Fruit fly (Drosophila melanogaster): Measurements from ENCODE around the gene CG5510.

The CG5510 gene

DNA sequence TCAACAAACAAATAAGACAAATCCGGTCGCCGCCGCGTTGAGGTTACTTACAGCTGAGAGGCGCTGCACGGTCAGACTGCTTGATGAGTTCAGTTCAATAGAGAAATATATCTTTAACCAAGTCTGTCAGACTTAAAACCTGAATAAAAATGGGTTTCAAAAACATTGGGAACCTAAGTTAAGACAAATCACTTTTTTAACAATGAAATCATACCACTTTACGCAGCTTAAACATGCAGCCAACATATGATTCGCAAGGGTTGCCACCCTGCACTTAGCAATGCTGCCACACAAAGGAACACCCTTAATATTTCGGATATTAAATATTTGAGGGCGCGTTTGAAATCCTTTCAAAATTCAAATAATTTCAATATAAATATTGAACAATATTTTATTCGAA lies 19.3 kb upstream of the CG5510 start, which contains the start of gene CG5515:
TSS of gene CG5515 (minus strand) at position 278 of the 400 bp plus-strand sequence.
- TF ChIP-seq CG33017 (tag; optimal IDR thresholded peaks at IDR 0.05) = peak; percentile 57
- TF ChIP-seq CG11617 (GFP tag; optimal IDR thresholded peaks at IDR 0.05) = peak; percentile 89
- peak; percentile 70 for TF ChIP-seq Hr96 (GFP tag; optimal IDR thresholded peaks at IDR 0.05)
- TF ChIP-seq Crg-1 (GFP tag; optimal IDR thresholded peaks at IDR 0.05) = peak; percentile 68
- TF ChIP-seq pad (GFP tag; optimal IDR thresholded peaks at IDR 0.05) = peak; percentile 41
- TF ChIP-seq cic (GFP tag; optimal IDR thresholded peaks at IDR 0.05) = peak; percentile 18
- TF ChIP-seq bab1 (GFP tag; optimal IDR thresholded peaks at IDR 0.05) = peak; percentile 96
- TF ChIP-seq CG14711 (tag; optimal IDR thresholded peaks at IDR 0.05) = peak; percentile 65
- TF ChIP-seq ovo (GFP tag; optimal IDR thresholded peaks at IDR 0.05) = peak; percentile 45
- TF ChIP-seq CG1620 (GFP tag; optimal IDR thresholded peaks at IDR 0.05) = peak; percentile 85
- peak; percentile 65 for TF ChIP-seq CG7045 (GFP tag; optimal IDR thresholded peaks at IDR 0.05)
- TF ChIP-seq cnc (optimal IDR thresholded peaks at IDR 0.05) = no peak
- TF ChIP-seq CG7101 (tag; optimal IDR thresholded peaks at IDR 0.05) = peak; percentile 65
- peak; percentile 85 for TF ChIP-seq toe (GFP tag; optimal IDR thresholded peaks at IDR 0.05)
- TF ChIP-seq kay (GFP tag; ENCODE audit: borderline replicate concordance) = no peak
- peak; percentile 70 for TF ChIP-seq Mnt (GFP tag; optimal IDR thresholded peaks at IDR 0.05)
- peak; percentile 87 for TF ChIP-seq CG5204 (GFP tag; optimal IDR thresholded peaks at IDR 0.05)
- TF ChIP-seq Clk (GFP tag; optimal IDR thresholded peaks at IDR 0.05) = no peak
- TF ChIP-seq tj (GFP tag; optimal IDR thresholded peaks at IDR 0.05) = peak; percentile 76
- peak; percentile 23 for TF ChIP-seq CG12768 (GFP tag; optimal IDR thresholded peaks at IDR 0.05)

DNA sequence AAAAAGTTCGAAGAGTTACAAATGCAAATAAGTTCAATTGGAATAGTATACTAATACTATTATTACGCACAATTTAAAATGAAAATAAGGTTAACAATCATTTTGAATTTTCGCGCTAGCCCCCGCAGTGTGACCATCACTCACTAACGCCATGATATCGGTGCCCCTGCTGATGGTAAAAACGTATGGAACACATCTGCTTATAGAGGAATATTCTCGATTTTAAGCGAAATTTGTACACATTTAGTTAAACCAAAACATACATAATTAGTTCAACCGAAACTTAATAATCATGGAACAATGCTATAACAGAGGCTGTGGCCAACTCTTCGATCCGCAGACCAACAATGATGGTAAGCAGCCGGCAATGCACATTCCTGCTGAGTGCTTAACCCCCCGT lies 16.8 kb upstream of the CG5510 start, which contains the start of gene mora:
TSS of gene mora (plus strand) at position 172 of the 400 bp plus-strand sequence.
- TF ChIP-seq CG11617 (GFP tag; optimal IDR thresholded peaks at IDR 0.05) (no peak), Hr96 (GFP tag; optimal IDR thresholded peaks at IDR 0.05) (no peak), cnc (optimal IDR thresholded peaks at IDR 0.05) (no peak), Mnt (GFP tag; optimal IDR thresholded peaks at IDR 0.05) (no peak), CG7101 (tag; optimal IDR thresholded peaks at IDR 0.05) (no peak), tj (GFP tag; optimal IDR thresholded peaks at IDR 0.05) (no peak), CG7045 (GFP tag; optimal IDR thresholded peaks at IDR 0.05) (no peak), Clk (GFP tag; optimal IDR thresholded peaks at IDR 0.05) (no peak), Crg-1 (GFP tag; optimal IDR thresholded peaks at IDR 0.05) (no peak), cic (GFP tag; optimal IDR thresholded peaks at IDR 0.05) (no peak), toe (GFP tag; optimal IDR thresholded peaks at IDR 0.05) (no peak), pad (GFP tag; optimal IDR thresholded peaks at IDR 0.05) (no peak), CG5204 (GFP tag; optimal IDR thresholded peaks at IDR 0.05) (no peak), ovo (GFP tag; optimal IDR thresholded peaks at IDR 0.05) (no peak), CG12768 (GFP tag; optimal IDR thresholded peaks at IDR 0.05) (no peak), CG1620 (GFP tag; optimal IDR thresholded peaks at IDR 0.05) (no peak), CG33017 (tag; optimal IDR thresholded peaks at IDR 0.05) (no peak), CG14711 (tag; optimal IDR thresholded peaks at IDR 0.05) (no peak), bab1 (GFP tag; optimal IDR thresholded peaks at IDR 0.05) (no peak)

DNA sequence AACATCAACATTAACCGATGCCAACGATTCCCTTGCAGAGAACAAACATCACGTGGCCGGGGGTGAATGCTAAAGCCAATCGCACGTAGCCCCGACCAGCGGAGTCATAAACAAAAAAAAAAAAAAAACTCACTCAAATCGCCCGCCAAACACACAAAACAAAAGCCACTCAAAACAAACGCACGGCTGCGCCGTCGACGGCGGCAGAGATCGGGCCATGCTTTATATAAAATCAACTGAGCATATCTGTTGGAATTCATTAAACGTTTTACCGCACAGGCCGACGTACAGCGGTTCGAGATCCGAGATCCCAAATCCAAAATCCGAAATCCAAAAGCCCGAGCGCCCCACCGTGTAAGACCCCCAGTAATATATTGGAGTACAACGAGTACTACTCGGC lies 3.0 kb upstream of the CG5510 start, which contains the start of gene CG13606:
TSS of gene CG13606 (plus strand) at position 250 of the 400 bp plus-strand sequence.
- TF ChIP-seq bab1 (GFP tag; optimal IDR thresholded peaks at IDR 0.05) (no peak), Hr96 (GFP tag; optimal IDR thresholded peaks at IDR 0.05) (no peak), kay (GFP tag; ENCODE audit: borderline replicate concordance) (no peak), CG11617 (GFP tag; optimal IDR thresholded peaks at IDR 0.05) (no peak), CG14711 (tag; optimal IDR thresholded peaks at IDR 0.05) (no peak), CG7045 (GFP tag; optimal IDR thresholded peaks at IDR 0.05) (no peak), CG7101 (tag; optimal IDR thresholded peaks at IDR 0.05) (no peak), toe (GFP tag; optimal IDR thresholded peaks at IDR 0.05) (no peak), Clk (GFP tag; optimal IDR thresholded peaks at IDR 0.05) (no peak), Mnt (GFP tag; optimal IDR thresholded peaks at IDR 0.05) (no peak), ovo (GFP tag; optimal IDR thresholded peaks at IDR 0.05) (no peak), pad (GFP tag; optimal IDR thresholded peaks at IDR 0.05) (no peak), tj (GFP tag; optimal IDR thresholded peaks at IDR 0.05) (no peak)

- peak; percentile 37 for TF ChIP-seq ovo (GFP tag; optimal IDR thresholded peaks at IDR 0.05)
- TF ChIP-seq bab1 (GFP tag; optimal IDR thresholded peaks at IDR 0.05) = peak; percentile 50
- peak; percentile 91 for TF ChIP-seq CG14711 (tag; optimal IDR thresholded peaks at IDR 0.05)
- TF ChIP-seq CG11617 (GFP tag; optimal IDR thresholded peaks at IDR 0.05) = peak; percentile 81
- TF ChIP-seq CG33017 (tag; optimal IDR thresholded peaks at IDR 0.05) = peak; percentile 20
- TF ChIP-seq CG5204 (GFP tag; optimal IDR thresholded peaks at IDR 0.05) = no peak
- peak; percentile 46 for TF ChIP-seq CG12768 (GFP tag; optimal IDR thresholded peaks at IDR 0.05)
- no peak for TF ChIP-seq Clk (GFP tag; optimal IDR thresholded peaks at IDR 0.05)
- TF ChIP-seq cic (GFP tag; optimal IDR thresholded peaks at IDR 0.05) = peak; percentile 12
- TF ChIP-seq cnc (optimal IDR thresholded peaks at IDR 0.05) = no peak
- TF ChIP-seq CG7101 (tag; optimal IDR thresholded peaks at IDR 0.05) = peak; percentile 66
- peak; percentile 26 for TF ChIP-seq CG1620 (GFP tag; optimal IDR thresholded peaks at IDR 0.05)
- no peak for TF ChIP-seq kay (GFP tag; ENCODE audit: borderline replicate concordance)
- TF ChIP-seq toe (GFP tag; optimal IDR thresholded peaks at IDR 0.05) = no peak
- TF ChIP-seq Hr96 (GFP tag; optimal IDR thresholded peaks at IDR 0.05) = no peak
- TF ChIP-seq tj (GFP tag; optimal IDR thresholded peaks at IDR 0.05) = peak; percentile 48
- no peak for TF ChIP-seq Mnt (GFP tag; optimal IDR thresholded peaks at IDR 0.05)
- peak; percentile 32 for TF ChIP-seq Crg-1 (GFP tag; optimal IDR thresholded peaks at IDR 0.05)
- TF ChIP-seq pad (GFP tag; optimal IDR thresholded peaks at IDR 0.05) = peak; percentile 36
- TF ChIP-seq CG7045 (GFP tag; optimal IDR thresholded peaks at IDR 0.05) = peak; percentile 43
These were observed 5.8 kb downstream of the CG5510 start, which contains the start of gene Apc2 for dm6 chr3R:24163556-24164022. TSS of gene Apc2 (plus strand) at chr3R:24163966.

- TF ChIP-seq toe (GFP tag; optimal IDR thresholded peaks at IDR 0.05) = no peak
- TF ChIP-seq Mnt (GFP tag; optimal IDR thresholded peaks at IDR 0.05) = peak; percentile 36
These were observed 6.4 kb downstream of the CG5510 start, which contains the start of gene mRpS24 for dm6 chr3R:24162774-24163555. TSS of gene mRpS24 (minus strand) at chr3R:24163545.

Measured in whole organism, adult.